Fruit fly (Drosophila melanogaster): Measurements from ENCODE around the gene phol.

phol gene

DNA sequence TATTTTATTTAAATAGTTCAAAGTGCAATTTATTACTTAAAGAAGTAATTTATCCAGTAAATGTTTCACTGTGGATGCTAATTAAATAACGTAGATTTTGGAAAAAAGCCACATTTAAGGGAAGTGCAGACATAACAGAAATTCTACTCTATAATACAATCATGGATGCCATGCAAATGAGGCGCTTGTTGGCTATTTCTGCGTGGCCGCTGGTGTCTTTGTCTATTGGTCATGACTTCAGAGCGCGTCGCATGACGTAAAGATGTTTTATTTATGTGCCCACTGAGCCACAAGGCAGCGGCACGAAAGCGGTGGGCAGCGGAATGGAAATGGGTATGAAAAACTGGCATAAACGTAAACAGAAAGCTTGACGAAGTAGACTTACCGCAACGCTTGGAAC is 30.2 kb downstream of the phol start:
- TF ChIP-seq Dll (optimal IDR thresholded peaks at IDR 0.05): no peak

DNA sequence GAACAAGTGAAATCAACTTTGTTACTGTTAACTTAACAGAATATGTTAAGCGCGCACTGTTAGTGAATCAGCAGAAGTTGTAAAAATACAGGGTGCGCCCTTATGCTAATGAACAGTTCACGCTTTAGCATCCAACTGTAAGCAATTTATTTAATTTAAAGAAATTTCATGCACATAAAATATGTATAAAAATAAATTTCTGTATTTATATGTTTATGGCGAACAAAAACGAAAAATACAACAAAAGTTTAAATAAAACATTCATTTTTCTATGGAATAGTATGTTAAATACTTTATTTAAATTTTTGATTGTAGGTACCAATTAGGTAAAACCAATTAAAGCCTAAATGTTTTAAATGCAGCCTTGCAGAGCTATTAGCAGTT is 31.6 kb downstream of the phol start:
- TF ChIP-seq pan (optimal IDR thresholded peaks at IDR 0.05) (no peak), EcR (GFP tag; optimal IDR thresholded peaks at IDR 0.05) (no peak), CG8478 (optimal IDR thresholded peaks at IDR 0.05) (no peak), Dll (optimal IDR thresholded peaks at IDR 0.05) (no peak), usp (GFP tag; optimal IDR thresholded peaks at IDR 0.05) (no peak), psq (optimal IDR thresholded peaks at IDR 0.05) (no peak)

DNA sequence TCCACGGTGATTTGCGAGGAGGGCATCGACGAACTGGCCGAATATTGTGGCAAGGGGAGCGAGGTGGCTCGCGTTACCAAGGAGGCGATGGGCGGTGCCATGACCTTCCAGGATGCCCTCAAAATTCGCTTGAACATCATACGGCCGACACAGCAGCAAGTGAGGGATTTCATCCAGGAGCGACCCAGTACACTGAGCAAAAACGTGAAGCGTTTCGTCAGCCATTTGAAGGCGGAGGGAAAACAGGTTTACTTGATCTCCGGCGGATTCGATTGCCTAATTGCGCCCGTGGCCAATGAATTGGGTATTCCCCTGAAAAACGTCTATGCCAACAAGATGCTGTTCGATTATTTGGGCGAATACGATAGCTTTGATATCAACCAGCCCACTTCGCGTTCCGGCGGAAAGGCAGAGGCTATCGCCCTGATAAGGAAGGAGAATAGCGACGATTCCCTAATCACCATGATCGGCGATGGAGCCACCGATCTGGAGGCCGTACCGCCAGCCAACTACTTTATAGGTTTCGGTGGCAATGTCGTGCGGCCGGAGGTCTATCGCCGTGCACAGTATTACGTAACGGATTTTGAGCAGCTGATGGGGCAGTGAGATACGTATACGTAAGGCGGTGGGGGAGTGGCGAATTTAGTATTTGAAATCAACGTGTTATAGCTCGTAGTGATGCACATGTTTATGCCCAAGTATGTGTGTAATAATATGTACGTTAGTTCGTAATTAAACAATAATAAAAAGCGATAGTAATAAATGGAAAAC is 32.1 kb downstream of the phol start:
- TF ChIP-seq Dll (optimal IDR thresholded peaks at IDR 0.05): no peak
- no peak for TF ChIP-seq pan (optimal IDR thresholded peaks at IDR 0.05)
- TF ChIP-seq psq (optimal IDR thresholded peaks at IDR 0.05): no peak
- no peak for TF ChIP-seq usp (GFP tag; optimal IDR thresholded peaks at IDR 0.05)
- TF ChIP-seq CG8478 (optimal IDR thresholded peaks at IDR 0.05): no peak
- no peak for TF ChIP-seq EcR (GFP tag; optimal IDR thresholded peaks at IDR 0.05)

DNA sequence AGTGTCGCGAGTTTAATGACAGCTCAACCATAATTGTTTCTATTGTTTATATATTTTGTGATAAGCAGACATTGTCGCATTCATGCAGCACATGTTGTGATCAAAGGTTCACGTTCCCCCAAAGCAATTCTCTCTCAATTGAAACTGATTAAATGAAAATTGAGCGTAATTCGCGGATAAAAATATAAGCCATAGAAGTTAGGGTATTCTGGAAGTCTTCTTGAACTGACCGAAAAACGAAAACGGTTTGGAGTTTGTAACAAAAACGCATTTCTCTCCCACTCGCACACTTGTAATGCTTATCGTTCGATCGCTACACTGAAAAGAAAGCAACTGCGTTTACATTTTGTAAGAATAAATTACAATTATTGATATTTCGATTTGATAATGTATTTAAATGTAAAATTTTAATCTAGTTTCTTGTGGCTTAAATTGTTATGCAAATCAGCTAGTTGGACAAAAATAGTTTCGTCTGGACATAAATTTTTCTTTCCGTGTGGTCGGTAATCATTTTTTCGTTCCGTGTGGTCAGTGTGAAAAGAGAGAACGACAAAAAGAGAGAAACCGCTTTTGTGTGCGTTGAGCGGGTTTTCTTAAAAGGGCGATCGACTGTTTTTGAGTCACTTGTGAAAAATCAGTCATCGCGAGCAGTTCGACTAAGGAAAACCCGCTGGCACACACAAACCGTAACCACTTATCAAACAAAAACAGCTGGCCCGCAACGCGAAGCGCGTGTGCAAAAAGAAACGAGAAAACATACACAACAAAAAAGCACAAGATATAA is 33.3 kb downstream of the phol start, which contains the start of gene aay:
Gene aay (plus strand): TSS at position 618 of the 784 bp plus-strand sequence.
- no peak for TF ChIP-seq Dll (optimal IDR thresholded peaks at IDR 0.05)
- TF ChIP-seq psq (optimal IDR thresholded peaks at IDR 0.05): no peak
- TF ChIP-seq pan (optimal IDR thresholded peaks at IDR 0.05): no peak
- no peak for TF ChIP-seq CG8478 (optimal IDR thresholded peaks at IDR 0.05)
- TF ChIP-seq EcR (GFP tag; optimal IDR thresholded peaks at IDR 0.05): no peak
- TF ChIP-seq usp (GFP tag; optimal IDR thresholded peaks at IDR 0.05): no peak

DNA sequence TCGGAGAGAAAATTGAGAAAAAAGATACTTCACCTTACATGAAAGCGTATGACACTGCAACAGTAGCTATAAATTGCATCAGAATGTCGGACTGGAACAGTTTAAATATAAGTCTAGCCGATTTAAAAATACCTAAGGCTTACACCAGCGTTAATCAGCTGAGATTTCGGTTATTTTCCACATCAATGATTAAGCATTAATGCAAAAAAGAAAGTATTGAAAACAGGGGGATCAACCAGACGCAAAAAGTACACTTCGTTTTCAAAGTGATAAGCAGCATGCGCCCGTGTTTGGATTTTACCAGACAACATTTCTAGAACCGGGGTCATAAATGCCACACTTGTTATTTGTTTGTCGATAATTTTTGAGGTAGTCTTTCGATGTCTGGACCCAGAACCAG is 33.9 kb downstream of the phol start:
- no peak for TF ChIP-seq pan (optimal IDR thresholded peaks at IDR 0.05)
- TF ChIP-seq EcR (GFP tag; optimal IDR thresholded peaks at IDR 0.05): no peak
- no peak for TF ChIP-seq usp (GFP tag; optimal IDR thresholded peaks at IDR 0.05)
- TF ChIP-seq psq (optimal IDR thresholded peaks at IDR 0.05): no peak
- no peak for TF ChIP-seq CG8478 (optimal IDR thresholded peaks at IDR 0.05)
- no peak for TF ChIP-seq Dll (optimal IDR thresholded peaks at IDR 0.05)

DNA sequence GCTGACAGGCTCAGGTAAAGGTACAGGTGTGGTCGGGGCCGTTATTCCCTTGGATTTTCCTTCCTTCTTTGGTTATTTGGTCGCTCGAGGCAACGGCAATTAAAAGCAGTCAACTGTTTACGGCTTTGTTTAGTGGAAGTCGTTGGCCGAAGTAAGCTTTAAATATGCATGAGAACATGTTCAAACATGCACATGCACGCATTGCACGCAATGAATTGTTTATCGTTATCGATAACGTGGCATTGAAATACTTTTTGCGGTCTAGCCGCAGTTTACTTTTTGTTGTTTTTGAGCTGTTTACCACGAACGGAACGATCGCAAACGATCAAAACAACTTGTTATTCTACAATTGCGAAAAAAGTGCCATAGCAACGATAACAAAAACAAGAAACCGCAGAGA is 34.5 kb downstream of the phol start:
- TF ChIP-seq usp (GFP tag; optimal IDR thresholded peaks at IDR 0.05): no peak

DNA sequence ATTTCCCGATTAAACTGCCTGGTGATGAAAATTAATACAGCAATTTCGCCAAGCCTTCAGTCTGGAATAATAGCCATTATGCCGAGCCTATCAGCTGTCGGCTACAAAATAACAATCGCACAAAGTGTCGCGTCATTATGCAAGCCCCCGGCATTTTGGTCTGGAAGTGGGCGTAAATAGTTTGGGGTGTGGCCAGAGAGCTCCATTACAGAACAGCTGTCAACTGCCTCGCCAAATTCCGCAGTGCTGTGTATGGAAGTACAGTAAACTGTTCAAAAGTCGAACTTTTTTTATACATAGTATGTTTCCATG is 35.3 kb downstream of the phol start:
- TF ChIP-seq CG8478 (optimal IDR thresholded peaks at IDR 0.05) (no peak), psq (optimal IDR thresholded peaks at IDR 0.05) (no peak), usp (GFP tag; optimal IDR thresholded peaks at IDR 0.05) (no peak), EcR (GFP tag; optimal IDR thresholded peaks at IDR 0.05) (no peak), Dll (optimal IDR thresholded peaks at IDR 0.05) (no peak), pan (optimal IDR thresholded peaks at IDR 0.05) (no peak)

DNA sequence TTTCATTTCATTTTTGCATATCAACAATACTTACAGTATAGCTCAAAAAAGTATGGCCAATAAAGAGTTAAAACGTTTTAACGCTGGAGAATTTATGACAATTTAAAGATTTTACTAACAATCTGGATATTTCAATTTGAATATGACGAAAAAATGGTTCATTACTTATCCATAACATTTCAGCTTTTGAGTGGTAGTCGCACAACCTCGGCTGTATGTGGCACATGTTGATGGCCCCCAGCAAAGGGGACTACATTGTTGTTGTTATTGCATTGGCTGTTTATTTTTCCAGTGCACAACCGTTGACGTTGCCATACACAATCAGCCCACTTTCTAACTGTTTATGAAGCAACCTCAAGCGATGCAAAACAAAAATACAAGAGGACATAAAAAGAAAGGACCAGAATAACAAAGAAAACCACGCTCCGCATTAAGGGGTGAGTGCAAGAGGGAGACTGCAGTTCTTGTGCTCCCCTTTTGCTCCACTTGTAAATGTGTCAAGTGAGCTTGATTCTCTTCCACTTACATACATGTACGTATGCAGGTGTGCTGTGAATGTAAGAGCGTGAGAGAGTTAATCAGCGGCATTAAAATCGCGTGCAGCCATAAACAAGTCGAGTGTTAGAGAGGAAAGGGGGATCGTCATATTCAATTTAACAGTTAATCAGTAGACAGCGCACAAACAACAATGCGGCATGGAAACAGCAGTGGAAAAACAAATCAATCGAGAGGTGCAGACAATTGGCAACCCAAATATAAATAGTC is 35.8 kb downstream of the phol start:
- TF ChIP-seq CG8478 (optimal IDR thresholded peaks at IDR 0.05) (no peak), pan (optimal IDR thresholded peaks at IDR 0.05) (no peak), usp (GFP tag; optimal IDR thresholded peaks at IDR 0.05) (no peak), Dll (optimal IDR thresholded peaks at IDR 0.05) (no peak), psq (optimal IDR thresholded peaks at IDR 0.05) (no peak), EcR (GFP tag; optimal IDR thresholded peaks at IDR 0.05) (no peak)

DNA sequence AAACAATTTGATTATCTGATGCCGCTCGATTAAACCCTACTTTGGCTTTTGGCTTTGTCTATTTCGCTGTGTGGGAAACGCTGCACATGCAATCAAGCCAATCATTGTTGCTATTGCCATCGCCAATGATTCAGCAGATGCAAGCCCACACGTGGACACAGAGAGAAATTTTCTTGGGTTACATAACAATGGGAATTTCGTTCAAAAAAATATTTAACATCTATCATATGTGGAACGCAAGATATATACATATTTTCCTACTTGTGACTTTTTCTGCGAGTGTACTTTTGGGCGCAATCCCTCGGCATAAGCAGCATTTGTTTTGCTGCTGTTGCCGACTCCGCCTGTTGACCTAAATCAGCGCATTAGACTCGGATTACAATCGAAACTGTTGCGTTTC is 36.8 kb downstream of the phol start:
- TF ChIP-seq psq (optimal IDR thresholded peaks at IDR 0.05) (no peak), usp (GFP tag; optimal IDR thresholded peaks at IDR 0.05) (no peak), pan (optimal IDR thresholded peaks at IDR 0.05) (no peak), Dll (optimal IDR thresholded peaks at IDR 0.05) (no peak), EcR (GFP tag; optimal IDR thresholded peaks at IDR 0.05) (no peak), CG8478 (optimal IDR thresholded peaks at IDR 0.05) (no peak)

DNA sequence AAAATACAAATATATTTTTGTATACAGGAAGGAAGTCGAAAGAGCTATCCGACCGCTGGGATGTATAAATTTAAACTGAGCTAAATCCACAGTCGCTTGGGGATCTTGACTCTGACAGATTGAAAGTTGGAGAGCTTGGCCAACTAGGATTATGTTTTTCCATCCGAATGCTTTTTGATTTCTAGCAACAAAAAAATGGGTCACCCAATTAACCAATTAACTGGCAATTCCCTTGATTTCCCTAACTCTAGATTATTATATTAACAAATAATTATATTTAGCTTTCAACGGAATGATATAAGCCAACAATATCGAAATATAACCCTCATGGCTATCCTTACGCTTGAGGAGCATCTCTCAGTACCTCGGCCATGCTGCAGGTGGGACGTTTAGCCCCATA is 38.8 kb downstream of the phol start, which contains the start of gene CG3982:
Gene CG3982 (minus strand): TSS at position 101 of the 400 bp plus-strand sequence.
- no peak for TF ChIP-seq Dll (optimal IDR thresholded peaks at IDR 0.05)
- TF ChIP-seq psq (optimal IDR thresholded peaks at IDR 0.05): no peak
- no peak for TF ChIP-seq pan (optimal IDR thresholded peaks at IDR 0.05)
- TF ChIP-seq EcR (GFP tag; optimal IDR thresholded peaks at IDR 0.05): no peak
- TF ChIP-seq CG8478 (optimal IDR thresholded peaks at IDR 0.05): no peak
- TF ChIP-seq usp (GFP tag; optimal IDR thresholded peaks at IDR 0.05): no peak

DNA sequence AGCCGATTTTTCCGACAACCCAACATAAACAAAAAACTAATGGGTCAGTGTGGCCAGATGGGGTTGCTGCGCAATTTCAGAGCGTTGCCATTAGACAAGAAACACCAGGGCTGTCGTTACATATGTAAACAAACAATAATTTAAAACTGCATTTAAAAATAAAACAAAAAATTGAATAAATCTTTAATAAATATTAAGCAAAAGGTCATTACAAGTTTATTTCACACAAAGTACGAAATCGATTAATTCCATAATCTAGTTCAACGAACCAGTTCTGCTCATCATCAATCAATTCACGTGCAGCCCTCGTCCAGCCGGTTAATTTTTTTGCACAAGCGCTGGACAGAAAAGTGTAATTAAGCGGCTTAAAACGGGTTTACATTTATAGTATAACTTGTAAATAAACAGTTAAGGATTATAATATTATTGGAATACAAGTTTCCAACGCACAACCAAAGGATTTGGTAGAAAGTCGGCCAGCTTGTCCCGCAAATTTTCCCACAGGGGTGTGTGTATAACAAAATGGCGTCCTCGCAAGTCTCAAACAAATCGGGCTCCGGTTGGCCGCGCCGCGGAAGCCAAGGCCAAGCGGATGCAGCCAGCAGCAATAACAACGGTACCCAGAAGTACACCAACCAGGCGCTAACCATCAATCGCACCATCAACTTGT is 45.2 kb downstream of the phol start, which contains the start of the genes CG4022 and Cpsf5:
Gene CG4022 (minus strand): TSS at position 79 of the 670 bp plus-strand sequence.
Gene Cpsf5 (plus strand): TSS at position 285 of the 670 bp plus-strand sequence.
- TF ChIP-seq usp (GFP tag; optimal IDR thresholded peaks at IDR 0.05): no peak
- no peak for TF ChIP-seq pan (optimal IDR thresholded peaks at IDR 0.05)
- TF ChIP-seq Dll (optimal IDR thresholded peaks at IDR 0.05): no peak
- no peak for TF ChIP-seq CG8478 (optimal IDR thresholded peaks at IDR 0.05)
- TF ChIP-seq psq (optimal IDR thresholded peaks at IDR 0.05): no peak
- no peak for TF ChIP-seq EcR (GFP tag; optimal IDR thresholded peaks at IDR 0.05)

All from whole organism.